Worm (Caenorhabditis elegans) whole organism, mixed stage, embryonic: ENCODE measurements around the gene srh-192.

Source experiments
- M03D4.4 ChIP-seq: sonication (generic microtip); optimal IDR thresholded peaks from 2 replicates; lab custom pipeline; 2017; ENCODE audit warnings: mild to moderate bottlenecking, missing genetic modification characterization, missing compliant biosample characterization
- ceh-39 ChIP-seq: fragments of 150-350 bp; optimal IDR thresholded peaks from 2 replicates; lab custom pipeline; 2014; ENCODE audit warnings: missing biosample characterization, missing genetic modification characterization
- ceh-43 ChIP-seq: fragments of 200-800 bp; sonication (Bioruptor generic); optimal IDR thresholded peaks from 2 replicates; lab custom pipeline; 2018; ENCODE audit warnings: mild to moderate bottlenecking, missing genetic modification characterization, moderate library complexity, missing compliant biosample characterization
- ceh-83 ChIP-seq: fragments of 200-800 bp; sonication (Bioruptor generic); optimal IDR thresholded peaks from 2 replicates; lab custom pipeline; 2018; ENCODE audit warnings: mild to moderate bottlenecking, missing genetic modification characterization, missing compliant biosample characterization
- ces-1 ChIP-seq: fragments of 150-350 bp; optimal IDR thresholded peaks from 2 replicates; lab custom pipeline; 2014; ENCODE audit warnings: missing biosample characterization, missing genetic modification reagents, missing genetic modification characterization
- cnd-1 ChIP-seq: fragments of 200-800 bp; sonication (Bioruptor generic); optimal IDR thresholded peaks from 2 replicates; lab custom pipeline; 2018; ENCODE audit warnings: mild to moderate bottlenecking, missing genetic modification characterization, missing compliant biosample characterization
- elt-1 ChIP-seq: sonication (generic microtip); optimal IDR thresholded peaks from 2 replicates; lab custom pipeline; 2017; ENCODE audit warnings: missing genetic modification characterization, mild to moderate bottlenecking, missing compliant biosample characterization, antibody characterized with exemption, moderate library complexity, borderline replicate concordance; ENCODE audit not compliant: insufficient read depth
- hlh-1 ChIP-seq: fragments of 150-350 bp; optimal IDR thresholded peaks from 2 replicates; lab custom pipeline; 2014; ENCODE audit warnings: missing biosample characterization, missing genetic modification reagents, missing genetic modification characterization
- lin-13 ChIP-seq: fragments of 150-350 bp; optimal IDR thresholded peaks from 2 replicates; lab custom pipeline; 2014; ENCODE audit warnings: missing biosample characterization, missing genetic modification characterization
- lin-32 ChIP-seq: fragments of 200-800 bp; sonication (Bioruptor generic); optimal IDR thresholded peaks from 2 replicates; lab custom pipeline; 2018; ENCODE audit warnings: mild to moderate bottlenecking, missing genetic modification characterization, missing compliant biosample characterization
- lsy-2 ChIP-seq: fragments of 150-350 bp; optimal IDR thresholded peaks from 2 replicates; lab custom pipeline; 2014; ENCODE audit warnings: missing biosample characterization, missing genetic modification characterization
- mab-5 ChIP-seq: fragments of 150-350 bp; optimal IDR thresholded peaks from 2 replicates; lab custom pipeline; 2014; ENCODE audit warnings: missing biosample characterization, missing genetic modification characterization
- mep-1 ChIP-seq: fragments of 150-350 bp; optimal IDR thresholded peaks from 2 replicates; lab custom pipeline; 2017; ENCODE audit warnings: missing biosample characterization, missing genetic modification reagents, missing genetic modification characterization, inconsistent platforms
- mls-2 ChIP-seq: sonication (generic microtip); optimal IDR thresholded peaks from 2 replicates; lab custom pipeline; 2016; ENCODE audit warnings: mild to moderate bottlenecking, missing genetic modification characterization, moderate library complexity, missing compliant biosample characterization
- nhr-2 ChIP-seq: fragments of 150-350 bp; optimal IDR thresholded peaks from 2 replicates; lab custom pipeline; 2014; ENCODE audit warnings: missing biosample characterization, missing genetic modification characterization
- nhr-237 ChIP-seq: fragments of 150-350 bp; optimal IDR thresholded peaks from 2 replicates; lab custom pipeline; 2014; ENCODE audit warnings: missing biosample characterization, missing genetic modification characterization
- nhr-28 ChIP-seq: fragments of 150-350 bp; optimal IDR thresholded peaks from 2 replicates; lab custom pipeline; 2014; ENCODE audit warnings: missing biosample characterization, missing genetic modification characterization
- pha-4 ChIP-seq: fragments of 150-350 bp; optimal IDR thresholded peaks from 2 replicates; lab custom pipeline; 2018; ENCODE audit warnings: missing biosample characterization, missing genetic modification reagents, missing genetic modification characterization
- sem-2 ChIP-seq: fragments of 200-800 bp; sonication (Bioruptor generic); optimal IDR thresholded peaks from 2 replicates; lab custom pipeline; 2018; ENCODE audit warnings: mild to moderate bottlenecking, missing genetic modification characterization, missing compliant biosample characterization
- sptf-1 ChIP-seq: sonication (generic microtip); optimal IDR thresholded peaks from 2 replicates; lab custom pipeline; 2017; ENCODE audit warnings: mild to moderate bottlenecking, missing genetic modification characterization, moderate library complexity, missing compliant biosample characterization
- tbx-8 ChIP-seq: fragments of 200-800 bp; sonication (Bioruptor generic); optimal IDR thresholded peaks from 2 replicates; lab custom pipeline; 2018; ENCODE audit warnings: mild to moderate bottlenecking, missing genetic modification characterization, moderate library complexity, missing compliant biosample characterization
- unc-120 ChIP-seq: sonication (generic microtip); optimal IDR thresholded peaks from 2 replicates; lab custom pipeline; 2017; ENCODE audit warnings: missing genetic modification characterization, missing compliant biosample characterization; ENCODE audit not compliant: poor library complexity, severe bottlenecking
- unc-39 ChIP-seq: fragments of 150-350 bp; optimal IDR thresholded peaks from 2 replicates; lab custom pipeline; 2014; ENCODE audit warnings: missing biosample characterization, missing genetic modification characterization
- unc-62 ChIP-seq: fragments of 150-350 bp; optimal IDR thresholded peaks from 2 replicates; lab custom pipeline; 2014; ENCODE audit warnings: missing biosample characterization, missing genetic modification reagents, missing genetic modification characterization
- zip-8 ChIP-seq: fragments of 150-350 bp; optimal IDR thresholded peaks from 2 replicates; lab custom pipeline; 2014; ENCODE audit warnings: missing biosample characterization, missing genetic modification characterization
- ztf-11 ChIP-seq: fragments of 150-350 bp; optimal IDR thresholded peaks from 2 replicates; lab custom pipeline; 2014; ENCODE audit warnings: missing biosample characterization, missing genetic modification characterization

The srh-192 gene

ce11 chrV:4359127-4359526 lies 44.2 kb upstream of the srh-192 start:
- no peak for TF ChIP-seq hlh-1 (tag; lab: Kevin White, UChicago)
- TF ChIP-seq ztf-11 (tag; lab: Kevin White, UChicago), result no peak
- no peak for TF ChIP-seq tbx-8 (GFP tag; lab: Kevin White, UChicago)
- peak; percentile 80 for TF ChIP-seq ces-1 (GFP tag; lab: Kevin White, UChicago)
- TF ChIP-seq elt-1, result no peak
- TF ChIP-seq mls-2 (tag; lab: Kevin White, UChicago), result peak; percentile 26
- no peak for TF ChIP-seq zip-8 (tag; lab: Kevin White, UChicago)

ce11 chrV:4357369-4357768 lies 42.4 kb upstream of the srh-192 start:
- TF ChIP-seq ces-1 (GFP tag; lab: Kevin White, UChicago) (peak; percentile 100), elt-1 (no peak), unc-62 (GFP tag; lab: Kevin White, UChicago) (peak; percentile 35), zip-8 (tag; lab: Kevin White, UChicago) (no peak)

- TF ChIP-seq ces-1 (GFP tag; lab: Kevin White, UChicago) (peak; percentile 94), ceh-39 (tag; lab: Kevin White, UChicago) (no peak), nhr-237 (no peak)
- TF ChIP-seq, all 35 proteins: peak for 1
Measured at ce11 chrV:4356047-4356612, 41.2 kb upstream of the srh-192 start.

ce11 chrV:4346799-4347198 lies 31.8 kb upstream of the srh-192 start, which contains the start of gene mcm-7:
Gene mcm-7 (plus strand): TSS chrV:4347166.
- TF ChIP-seq pha-4 (peak; percentile 78), mep-1 (tag; lab: Kevin White, UChicago) (peak; percentile 40), nhr-237 (peak; percentile 1), lsy-2 (tag; lab: Kevin White, UChicago) (peak; percentile 74), cnd-1 (tag; lab: Kevin White, UChicago) (peak; percentile 50), sem-2 (no peak), ceh-39 (tag; lab: Kevin White, UChicago) (peak; percentile 64), unc-39 (tag; lab: Kevin White, UChicago) (no peak), hlh-1 (tag; lab: Kevin White, UChicago) (peak; percentile 59), unc-62 (GFP tag; lab: Kevin White, UChicago) (no peak), M03D4.4 (tag; lab: Kevin White, UChicago) (no peak), nhr-2 (tag; lab: Kevin White, UChicago) (no peak), lin-13 (tag; lab: Kevin White, UChicago) (peak; percentile 68), ceh-83 (GFP tag; lab: Kevin White, UChicago) (no peak)

ce11 chrV:4346325-4346724 lies 31.4 kb upstream of the srh-192 start, which contains the start of gene hpo-18:
Gene hpo-18 (minus strand): TSS chrV:4346425.
- TF ChIP-seq unc-62 (GFP tag; lab: Kevin White, UChicago) (no peak), mls-2 (tag; lab: Kevin White, UChicago) (no peak), ztf-11 (tag; lab: Kevin White, UChicago) (no peak), sptf-1 (no peak), tbx-8 (GFP tag; lab: Kevin White, UChicago) (no peak), pha-4 (no peak)

- TF ChIP-seq pha-4 (no peak), nhr-2 (tag; lab: Kevin White, UChicago) (no peak), ces-1 (GFP tag; lab: Kevin White, UChicago) (no peak), sem-2 (no peak), ceh-83 (GFP tag; lab: Kevin White, UChicago) (no peak), mab-5 (tag; lab: Kevin White, UChicago) (no peak), unc-62 (GFP tag; lab: Kevin White, UChicago) (no peak), unc-120 (no peak), cnd-1 (tag; lab: Kevin White, UChicago) (no peak), ceh-43 (no peak), lin-32 (GFP tag; lab: Kevin White, UChicago) (no peak), lin-13 (tag; lab: Kevin White, UChicago) (no peak), nhr-237 (no peak), elt-1 (no peak), nhr-28 (tag; lab: Kevin White, UChicago) (no peak), ceh-39 (tag; lab: Kevin White, UChicago) (no peak)
Measured at ce11 chrV:4345714-4346113, 30.8 kb upstream of the srh-192 start, which contains the start of gene figl-1. Gene figl-1 (minus strand): TSS chrV:4345999.
